Fruit fly (Drosophila melanogaster): ENCODE results near the gene Klp3A.

DNA sequence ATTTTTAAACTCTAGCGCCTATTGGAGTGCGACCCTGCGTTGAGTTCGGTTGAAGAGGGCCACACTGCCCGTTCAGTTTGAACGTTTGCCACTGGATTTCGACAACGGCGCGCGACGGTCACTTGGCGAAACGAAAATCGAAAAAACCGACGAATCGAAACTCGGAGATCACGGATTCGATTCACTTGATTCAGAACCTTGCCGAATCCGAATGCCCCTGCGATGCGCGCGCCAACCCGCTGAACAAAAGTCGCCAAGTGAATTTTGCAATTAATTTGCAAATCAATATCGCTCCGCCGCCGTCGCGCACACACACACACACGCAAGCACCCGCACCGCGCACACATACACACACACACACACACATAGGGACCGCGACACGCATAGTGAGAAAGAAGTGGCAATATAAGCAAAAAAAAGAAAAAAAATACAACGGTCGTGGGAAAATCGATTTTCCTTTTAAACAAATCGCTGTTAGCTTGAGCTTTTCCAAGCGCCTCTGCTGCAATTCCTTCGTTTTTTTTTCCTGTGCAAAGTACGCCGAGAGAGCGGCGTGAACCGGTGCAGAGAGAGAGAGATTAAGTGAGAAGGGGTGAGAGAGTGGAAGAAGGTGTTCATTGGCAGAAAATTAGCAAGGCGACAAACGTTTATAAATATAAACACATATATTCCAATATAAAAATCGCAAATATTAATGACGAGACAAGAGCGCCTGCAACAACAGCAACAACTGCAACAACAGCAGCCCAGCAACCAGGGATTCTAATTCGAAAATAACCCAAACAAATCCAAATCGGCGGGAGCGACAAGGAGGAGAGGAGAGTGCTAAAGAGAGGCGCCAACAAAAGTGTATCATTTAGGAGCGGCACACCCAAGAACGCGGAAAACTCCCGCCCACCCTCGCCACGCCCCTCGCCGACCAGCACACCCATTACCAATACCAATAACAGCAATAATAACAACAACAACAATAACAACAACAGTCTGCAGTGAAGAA lies 15.1 kb downstream of the Klp3A start, which contains the start of gene egh:
- peak; percentile 58 for TF ChIP-seq psq (GFP tag; optimal IDR thresholded peaks at IDR 0.05)
- peak; percentile 82 for TF ChIP-seq ey (GFP tag; optimal IDR thresholded peaks at IDR 0.05)
- peak; percentile 74 for TF ChIP-seq rgr (GFP tag; optimal IDR thresholded peaks at IDR 0.05)
- no peak for TF ChIP-seq tai (GFP tag; optimal IDR thresholded peaks at IDR 0.05)
- TF ChIP-seq Hr78 (GFP tag; optimal IDR thresholded peaks at IDR 0.05), result no peak
- TF ChIP-seq pan (optimal IDR thresholded peaks at IDR 0.05), result no peak
- TF ChIP-seq CrebA (GFP tag; optimal IDR thresholded peaks at IDR 0.05; ENCODE audit: borderline replicate concordance), result no peak
- TF ChIP-seq brk (GFP tag; optimal IDR thresholded peaks at IDR 0.05), result no peak
- peak; percentile 46 for TF ChIP-seq OdsH (GFP tag; optimal IDR thresholded peaks at IDR 0.05)
- TF ChIP-seq dsf (GFP tag; optimal IDR thresholded peaks at IDR 0.05; ENCODE audit: borderline replicate concordance), result no peak
- TF ChIP-seq usp (GFP tag; optimal IDR thresholded peaks at IDR 0.05), result no peak
